Worm (Caenorhabditis elegans) whole organism, mixed stage, embryonic: ENCODE results near the gene ugt-30.

ENCODE experiments used
- M03D4.4 ChIP-seq: sonication (generic microtip); optimal IDR thresholded peaks from 2 replicates; lab custom pipeline; 2017; ENCODE audit warnings: mild to moderate bottlenecking, missing genetic modification characterization, missing compliant biosample characterization
- bed-3 ChIP-seq: fragments of 200-800 bp; sonication (Bioruptor generic); optimal IDR thresholded peaks from 3 replicates; lab custom pipeline; 2018; ENCODE audit warnings: mild to moderate bottlenecking, missing genetic modification characterization, moderate library complexity, missing compliant biosample characterization
- blmp-1 ChIP-seq: fragments of 150-350 bp; optimal IDR thresholded peaks from 2 replicates; lab custom pipeline; 2014; ENCODE audit warnings: missing biosample characterization, missing genetic modification characterization
- ceh-39 ChIP-seq: fragments of 150-350 bp; optimal IDR thresholded peaks from 2 replicates; lab custom pipeline; 2014; ENCODE audit warnings: missing biosample characterization, missing genetic modification characterization
- ceh-43 ChIP-seq: fragments of 200-800 bp; sonication (Bioruptor generic); optimal IDR thresholded peaks from 2 replicates; lab custom pipeline; 2018; ENCODE audit warnings: mild to moderate bottlenecking, missing genetic modification characterization, moderate library complexity, missing compliant biosample characterization
- ceh-83 ChIP-seq: fragments of 200-800 bp; sonication (Bioruptor generic); optimal IDR thresholded peaks from 2 replicates; lab custom pipeline; 2018; ENCODE audit warnings: mild to moderate bottlenecking, missing genetic modification characterization, missing compliant biosample characterization
- ces-1 ChIP-seq: fragments of 150-350 bp; optimal IDR thresholded peaks from 2 replicates; lab custom pipeline; 2014; ENCODE audit warnings: missing biosample characterization, missing genetic modification reagents, missing genetic modification characterization
- cnd-1 ChIP-seq: fragments of 200-800 bp; sonication (Bioruptor generic); optimal IDR thresholded peaks from 2 replicates; lab custom pipeline; 2018; ENCODE audit warnings: mild to moderate bottlenecking, missing genetic modification characterization, missing compliant biosample characterization
- drap-1 ChIP-seq: fragments of 200-800 bp; sonication (Bioruptor generic); optimal IDR thresholded peaks from 3 replicates; lab custom pipeline; 2018; ENCODE audit warnings: mild to moderate bottlenecking, missing genetic modification characterization, missing compliant biosample characterization
- elt-1 ChIP-seq: sonication (generic microtip); optimal IDR thresholded peaks from 2 replicates; lab custom pipeline; 2017; ENCODE audit warnings: missing genetic modification characterization, mild to moderate bottlenecking, missing compliant biosample characterization, antibody characterized with exemption, moderate library complexity, borderline replicate concordance; ENCODE audit not compliant: insufficient read depth
- elt-3 ChIP-seq: fragments of 150-350 bp; optimal IDR thresholded peaks from 2 replicates; lab custom pipeline; 2014; ENCODE audit warnings: missing biosample characterization, missing genetic modification characterization
- flh-1 ChIP-seq: fragments of 200-800 bp; sonication (Bioruptor generic); optimal IDR thresholded peaks from 2 replicates; lab custom pipeline; 2018; ENCODE audit warnings: mild to moderate bottlenecking, missing genetic modification characterization, moderate library complexity, missing compliant biosample characterization
- hlh-1 ChIP-seq: fragments of 150-350 bp; optimal IDR thresholded peaks from 2 replicates; lab custom pipeline; 2014; ENCODE audit warnings: missing biosample characterization, missing genetic modification reagents, missing genetic modification characterization
- lin-13 ChIP-seq: fragments of 150-350 bp; optimal IDR thresholded peaks from 2 replicates; lab custom pipeline; 2014; ENCODE audit warnings: missing biosample characterization, missing genetic modification characterization
- lsy-2 ChIP-seq: fragments of 150-350 bp; optimal IDR thresholded peaks from 2 replicates; lab custom pipeline; 2014; ENCODE audit warnings: missing biosample characterization, missing genetic modification characterization
- mab-5 ChIP-seq: fragments of 150-350 bp; optimal IDR thresholded peaks from 2 replicates; lab custom pipeline; 2014; ENCODE audit warnings: missing biosample characterization, missing genetic modification characterization
- mep-1 ChIP-seq: fragments of 150-350 bp; optimal IDR thresholded peaks from 2 replicates; lab custom pipeline; 2017; ENCODE audit warnings: missing biosample characterization, missing genetic modification reagents, missing genetic modification characterization, inconsistent platforms
- mls-2 ChIP-seq: sonication (generic microtip); optimal IDR thresholded peaks from 2 replicates; lab custom pipeline; 2016; ENCODE audit warnings: mild to moderate bottlenecking, missing genetic modification characterization, moderate library complexity, missing compliant biosample characterization
- nhr-12 ChIP-seq: fragments of 150-350 bp; optimal IDR thresholded peaks from 2 replicates; lab custom pipeline; 2014; ENCODE audit warnings: missing biosample characterization, missing genetic modification characterization
- nhr-2 ChIP-seq: fragments of 150-350 bp; optimal IDR thresholded peaks from 2 replicates; lab custom pipeline; 2014; ENCODE audit warnings: missing biosample characterization, missing genetic modification characterization
- nhr-237 ChIP-seq: fragments of 150-350 bp; optimal IDR thresholded peaks from 2 replicates; lab custom pipeline; 2014; ENCODE audit warnings: missing biosample characterization, missing genetic modification characterization
- nhr-28 ChIP-seq: fragments of 150-350 bp; optimal IDR thresholded peaks from 2 replicates; lab custom pipeline; 2014; ENCODE audit warnings: missing biosample characterization, missing genetic modification characterization
- pha-4 ChIP-seq: fragments of 150-350 bp; optimal IDR thresholded peaks from 2 replicates; lab custom pipeline; 2018; ENCODE audit warnings: missing biosample characterization, missing genetic modification reagents, missing genetic modification characterization
- sem-2 ChIP-seq: fragments of 200-800 bp; sonication (Bioruptor generic); optimal IDR thresholded peaks from 2 replicates; lab custom pipeline; 2018; ENCODE audit warnings: mild to moderate bottlenecking, missing genetic modification characterization, missing compliant biosample characterization
- snpc-4 ChIP-seq: fragments of 150-350 bp; optimal IDR thresholded peaks from 2 replicates; lab custom pipeline; 2014; ENCODE audit warnings: missing biosample characterization, missing genetic modification characterization
- sptf-1 ChIP-seq: sonication (generic microtip); optimal IDR thresholded peaks from 2 replicates; lab custom pipeline; 2017; ENCODE audit warnings: mild to moderate bottlenecking, missing genetic modification characterization, moderate library complexity, missing compliant biosample characterization
- tbx-8 ChIP-seq: fragments of 200-800 bp; sonication (Bioruptor generic); optimal IDR thresholded peaks from 2 replicates; lab custom pipeline; 2018; ENCODE audit warnings: mild to moderate bottlenecking, missing genetic modification characterization, moderate library complexity, missing compliant biosample characterization
- unc-120 ChIP-seq: sonication (generic microtip); optimal IDR thresholded peaks from 2 replicates; lab custom pipeline; 2017; ENCODE audit warnings: missing genetic modification characterization, missing compliant biosample characterization; ENCODE audit not compliant: poor library complexity, severe bottlenecking
- unc-39 ChIP-seq: fragments of 150-350 bp; optimal IDR thresholded peaks from 2 replicates; lab custom pipeline; 2014; ENCODE audit warnings: missing biosample characterization, missing genetic modification characterization
- unc-62 ChIP-seq: fragments of 150-350 bp; optimal IDR thresholded peaks from 2 replicates; lab custom pipeline; 2014; ENCODE audit warnings: missing biosample characterization, missing genetic modification reagents, missing genetic modification characterization
- zip-8 ChIP-seq: fragments of 150-350 bp; optimal IDR thresholded peaks from 2 replicates; lab custom pipeline; 2014; ENCODE audit warnings: missing biosample characterization, missing genetic modification characterization
- ztf-11 ChIP-seq: fragments of 150-350 bp; optimal IDR thresholded peaks from 2 replicates; lab custom pipeline; 2014; ENCODE audit warnings: missing biosample characterization, missing genetic modification characterization

Gene ugt-30

ce11 chrV:15090457-15090856, 34.6 kb downstream of the ugt-30 start, which contains the start of gene C01G10.17:
C01G10.17 (plus strand) TSS chrV:15090757.
- no peak for TF ChIP-seq snpc-4
- no peak for TF ChIP-seq mab-5
- no peak for TF ChIP-seq pha-4 (tag; lab: Kevin White, UChicago)
- TF ChIP-seq M03D4.4: no peak
- TF ChIP-seq unc-120 (tag; lab: Kevin White, UChicago): no peak
- TF ChIP-seq elt-1 (tag; lab: Kevin White, UChicago): no peak
- TF ChIP-seq nhr-28 (tag; lab: Kevin White, UChicago): no peak
- no peak for TF ChIP-seq lin-13 (tag; lab: Kevin White, UChicago)
- no peak for TF ChIP-seq unc-39 (tag; lab: Kevin White, UChicago)
- TF ChIP-seq blmp-1: no peak
- TF ChIP-seq elt-3: no peak
- no peak for TF ChIP-seq ceh-43 (GFP tag; lab: Kevin White, UChicago)
- TF ChIP-seq nhr-237 (tag; lab: Kevin White, UChicago): no peak
- TF ChIP-seq tbx-8 (GFP tag; lab: Kevin White, UChicago): no peak

- TF ChIP-seq blmp-1 (no peak), nhr-28 (tag; lab: Kevin White, UChicago) (no peak), elt-3 (no peak), mep-1 (tag; lab: Kevin White, UChicago) (no peak), ceh-39 (tag; lab: Kevin White, UChicago) (no peak), ceh-43 (GFP tag; lab: Kevin White, UChicago) (no peak), lsy-2 (tag; lab: Kevin White, UChicago) (no peak), unc-62 (GFP tag; lab: Kevin White, UChicago) (no peak), tbx-8 (GFP tag; lab: Kevin White, UChicago) (no peak), drap-1 (GFP tag; lab: Kevin White, UChicago) (no peak), bed-3 (no peak), mab-5 (no peak), sem-2 (GFP tag; lab: Kevin White, UChicago) (no peak)
Measured at ce11 chrV:15089438-15089837, 35.6 kb downstream of the ugt-30 start, which contains the start of the genes C01G10.5 and C01G10.4. C01G10.5 (minus strand) TSS chrV:15089538. C01G10.4 (plus strand) TSS chrV:15089740.

- TF ChIP-seq unc-39 (tag; lab: Kevin White, UChicago): no peak
- no peak for TF ChIP-seq nhr-28 (tag; lab: Kevin White, UChicago)
- no peak for TF ChIP-seq mls-2 (tag; lab: Kevin White, UChicago)
- no peak for TF ChIP-seq mep-1 (tag; lab: Kevin White, UChicago)
- TF ChIP-seq bed-3: no peak
- TF ChIP-seq ceh-39 (tag; lab: Kevin White, UChicago): no peak
- no peak for TF ChIP-seq elt-3
- TF ChIP-seq lin-13 (tag; lab: Kevin White, UChicago): no peak
- no peak for TF ChIP-seq unc-62 (GFP tag; lab: Kevin White, UChicago)
- TF ChIP-seq ztf-11 (tag; lab: Kevin White, UChicago): no peak
- TF ChIP-seq ces-1: no peak
- no peak for TF ChIP-seq ceh-83 (GFP tag; lab: Kevin White, UChicago)
- no peak for TF ChIP-seq hlh-1
- TF ChIP-seq nhr-12: no peak
- TF ChIP-seq zip-8 (tag; lab: Kevin White, UChicago): no peak
- no peak for TF ChIP-seq cnd-1 (tag; lab: Kevin White, UChicago)
- no peak for TF ChIP-seq flh-1
Measured at ce11 chrV:15088613-15089012, 36.4 kb downstream of the ugt-30 start, which contains the start of gene C01G10.18. C01G10.18 (minus strand) TSS chrV:15088713.

- TF ChIP-seq nhr-2 (tag; lab: Kevin White, UChicago) (no peak), unc-120 (tag; lab: Kevin White, UChicago) (no peak), ces-1 (no peak), nhr-12 (no peak), sptf-1 (no peak), mls-2 (tag; lab: Kevin White, UChicago) (no peak), zip-8 (tag; lab: Kevin White, UChicago) (no peak), nhr-28 (tag; lab: Kevin White, UChicago) (no peak), pha-4 (tag; lab: Kevin White, UChicago) (no peak)
Measured at ce11 chrV:15087207-15087706, 37.8 kb downstream of the ugt-30 start, which contains the start of the genes C01G10.15 and C01G10.6. C01G10.15 (minus strand) TSS chrV:15087307. C01G10.6 (plus strand) TSS chrV:15087656.
